Worm (Caenorhabditis elegans) whole organism, midembryonic: ENCODE results near the gene lin-22.

Experiments
- flt-1 ChIP-seq: fragments of 200-800 bp; sonication (Bioruptor generic); IDR thresholded peaks from 2 replicates; pipeline ENCODE4 v1.3.6; 2022; ENCODE audit warnings: missing genetic modification characterization, missing compliant biosample characterization
- klf-2 ChIP-seq: fragments of 200-800 bp; sonication (Bioruptor generic); conservative IDR thresholded peaks from 2 replicates; pipeline ENCODE4 v1.3.6; 2022; ENCODE audit warnings: missing genetic modification reagents, missing genetic modification characterization, missing compliant biosample characterization
- med-1 ChIP-seq: sonication (generic microtip); optimal IDR thresholded peaks from 2 replicates; lab custom pipeline; 2017; ENCODE audit warnings: missing genetic modification characterization, mild to moderate bottlenecking, missing compliant biosample characterization, antibody characterized with exemption, missing genetic modification reagents; ENCODE audit not compliant: insufficient read depth
- ref-1 ChIP-seq: fragments of 200-800 bp; sonication (Bioruptor generic); conservative IDR thresholded peaks from 2 replicates; pipeline ENCODE4 v1.3.6; 2022; ENCODE audit warnings: missing genetic modification reagents, missing genetic modification characterization, missing compliant biosample characterization
- tab-1 ChIP-seq: fragments of 200-800 bp; sonication (Bioruptor generic); IDR thresholded peaks from 2 replicates; pipeline ENCODE4 v1.3.6; 2022; ENCODE audit warnings: missing genetic modification characterization, missing compliant biosample characterization

ce11 chrIV:3001500-3001899 lies 18.0 kb upstream of the lin-22 start:
- TF ChIP-seq ref-1 (no peak), tab-1 (GFP tag; lab: Robert Waterston, UW) (no peak), med-1 (GFP tag; lab: Kevin White, UChicago) (no peak), flt-1 (GFP tag; lab: Robert Waterston, UW) (no peak), klf-2 (GFP tag; lab: Robert Waterston, UW) (no peak)
